Worm (Caenorhabditis elegans): ENCODE measurements around the gene selt-1.2.

DNA sequence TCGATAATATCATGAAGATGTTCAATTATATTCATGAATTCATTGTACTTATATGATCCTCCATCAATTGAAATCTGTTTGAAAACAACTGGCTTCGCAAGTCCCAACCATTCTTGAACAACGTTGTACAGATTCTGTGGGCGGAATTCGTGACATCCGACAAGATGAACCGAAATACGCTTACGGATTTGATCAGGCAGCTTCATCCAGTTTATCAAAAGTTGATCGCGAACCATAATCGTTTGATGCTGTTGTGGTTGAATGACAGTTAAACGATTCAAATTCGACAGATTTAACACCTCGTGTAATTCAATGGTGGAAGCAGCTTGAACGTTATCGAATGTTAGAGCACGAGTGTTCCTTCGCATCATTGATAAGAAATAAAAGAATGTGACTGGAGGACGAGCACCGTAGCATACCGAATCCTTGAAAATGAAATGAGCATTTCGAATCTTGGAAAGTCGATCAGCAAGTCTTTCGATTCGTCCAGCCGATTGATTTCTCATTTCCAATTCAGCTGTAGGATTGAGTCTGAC is 33.4 kb downstream of the selt-1.2 start:
- TF ChIP-seq ZK546.5 (tag; optimal IDR thresholded peaks at IDR 0.05) (no peak), nhr-12 (tag; optimal IDR thresholded peaks at IDR 0.05) (no peak)

Data from whole organism, L3 larva.